Worm (Caenorhabditis elegans): ENCODE data around the gene mut-14.

DNA sequence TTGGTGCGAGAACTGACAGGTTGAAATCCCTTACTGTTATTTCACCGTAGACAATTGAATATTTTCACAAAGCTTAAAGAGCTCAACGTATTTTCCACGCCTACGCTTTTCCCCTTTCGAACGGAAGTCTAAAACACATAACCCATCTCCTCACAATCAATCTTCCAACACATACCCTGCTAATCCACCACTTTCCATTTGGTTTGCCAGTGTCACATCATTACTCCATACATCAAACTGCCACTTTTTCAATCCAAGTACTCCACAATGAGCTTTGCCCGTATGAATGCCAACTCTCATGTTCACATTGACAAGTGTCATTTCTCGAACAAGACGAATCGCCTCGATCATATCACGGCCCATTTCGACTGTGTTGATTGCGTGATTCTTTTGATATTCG is 32.5 kb downstream of the mut-14 start:
- TF ChIP-seq flt-1 (GFP tag; IDR thresholded peaks at IDR 0.05) (no peak), F13C5.2 (tag; optimal IDR thresholded peaks at IDR 0.05) (no peak), ama-1 (optimal IDR thresholded peaks at IDR 0.05) (no peak), ets-7 (tag; optimal IDR thresholded peaks at IDR 0.05) (no peak), tbx-37 (GFP tag; conservative IDR thresholded peaks at IDR 0.05) (no peak), ceh-36 (tag; optimal IDR thresholded peaks at IDR 0.05) (no peak), tra-4 (tag; optimal IDR thresholded peaks at IDR 0.05) (no peak), hmbx-1 (tag; optimal IDR thresholded peaks at IDR 0.05) (no peak), hmg-4 (GFP tag; optimal IDR thresholded peaks at IDR 0.05) (no peak)
